Worm (Caenorhabditis elegans) whole organism, L1 larva: ENCODE measurements around the gene sqv-6.

Experiments used
- efl-1 ChIP-seq, 4 experiments: fragments of 150-350 bp; optimal IDR thresholded peaks in 3 of 4; peaks in 1 of 4; 1 replicate in 1 of 4; 2 replicates in 3 of 4; lab custom pipeline; 2014; ENCODE audit warnings: missing biosample characterization in 2 of 4, missing genetic modification characterization in 2 of 4, missing genetic modification reagents in 2 of 4
- egl-13 ChIP-seq: sonication (generic microtip); optimal IDR thresholded peaks from 2 replicates; lab custom pipeline; 2016; ENCODE audit warnings: missing genotype, missing genetic modification reagents, missing genetic modification characterization, missing compliant biosample characterization
- lin-39 ChIP-seq: fragments of 150-350 bp; optimal IDR thresholded peaks from 2 replicates; lab custom pipeline; 2014; ENCODE audit warnings: missing biosample characterization, missing genetic modification reagents, missing genetic modification characterization

DNA sequence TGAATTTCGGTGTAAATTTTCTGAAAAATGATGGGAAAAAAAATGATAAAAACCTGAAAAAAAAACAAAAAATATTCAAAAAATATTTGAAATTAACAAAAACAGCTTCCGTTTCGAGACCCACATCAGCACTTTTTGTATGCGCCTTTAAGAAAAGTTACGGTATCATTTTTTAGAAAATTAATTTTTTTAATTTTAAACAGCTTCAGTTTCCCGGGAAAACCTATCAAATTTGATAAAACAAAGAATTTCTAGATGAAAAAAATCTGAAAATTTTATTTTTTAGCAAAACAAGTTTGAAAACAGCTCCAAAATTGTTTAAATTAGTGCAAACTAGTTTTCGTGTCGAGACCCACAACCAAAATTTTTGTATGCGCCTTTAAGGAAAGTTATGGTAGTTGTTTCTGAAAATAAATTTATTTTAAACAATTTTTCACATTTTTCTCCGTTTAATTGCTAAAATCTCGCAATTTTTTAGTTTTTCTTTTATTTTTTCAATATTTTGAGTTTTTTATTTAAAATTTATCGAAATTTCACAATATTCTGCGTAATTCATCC, 4.5 kb upstream of the sqv-6 start:
- TF ChIP-seq egl-13 = no peak
- TF ChIP-seq efl-1 (optimal IDR thresholded peaks at IDR 0.05; lab: Kevin White, UChicago) = no peak
- no peak for TF ChIP-seq efl-1 (GFP tag; optimal IDR thresholded peaks at IDR 0.05 in 1 of 2; lab: Kevin White, UChicago)
- no peak for TF ChIP-seq lin-39 (tag; lab: Kevin White, UChicago)
